Fruit fly (Drosophila melanogaster): ENCODE data around the gene Mt2.

dm6 chr2L:12049133-12049532 is 47.2 kb upstream of the Mt2 start, which contains the start of gene PLCXD:
- TF ChIP-seq psq (optimal IDR thresholded peaks at IDR 0.05) (no peak), EcR (GFP tag; optimal IDR thresholded peaks at IDR 0.05) (no peak), usp (GFP tag; optimal IDR thresholded peaks at IDR 0.05) (no peak)
